Worm (Caenorhabditis elegans): ENCODE results near the gene comt-2.

ce11 chrV:16508667-16509066, 14.4 kb upstream of the comt-2 start, which contains the start of gene srr-3:
- TF ChIP-seq lsy-2 (tag; optimal IDR thresholded peaks at IDR 0.05): no peak
- no peak for TF ChIP-seq nhr-76 (tag; optimal IDR thresholded peaks at IDR 0.05)
- TF ChIP-seq sptf-1 (tag; optimal IDR thresholded peaks at IDR 0.05): no peak

All from whole organism, mixed stage, embryonic.